Fruit fly (Drosophila melanogaster): ENCODE data around the gene sNPF.

The sNPF gene

DNA sequence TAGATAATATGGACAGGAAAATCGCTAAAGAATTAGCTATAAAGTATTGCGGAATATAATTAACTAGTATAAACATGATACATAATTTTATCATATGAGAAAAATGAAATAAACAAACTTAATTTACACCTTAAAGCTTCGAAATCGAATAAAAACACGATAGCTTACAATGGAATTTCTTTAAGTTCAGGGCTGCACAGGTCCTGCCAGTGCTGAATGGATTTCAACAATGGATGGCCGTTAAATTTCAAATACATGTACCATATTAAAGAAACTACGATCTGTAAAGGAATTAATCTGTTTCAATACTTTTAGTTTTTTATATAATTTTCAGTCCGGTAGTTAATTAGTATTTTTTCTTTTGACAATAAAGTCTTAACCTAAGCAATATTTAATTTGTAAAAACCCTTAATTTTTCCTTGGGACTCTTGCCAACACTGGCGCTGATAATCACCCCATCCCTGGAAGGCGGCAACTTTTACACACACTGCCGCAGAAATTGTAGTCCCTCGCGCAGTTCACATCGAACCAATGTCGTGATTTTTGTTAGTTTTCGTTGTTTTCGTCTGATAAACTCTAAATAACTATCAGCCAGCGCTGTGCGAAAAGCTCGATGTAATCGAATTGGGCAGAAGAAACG, 33.4 kb downstream of the sNPF start, which contains the start of the genes barr and lok (continued):
- TF ChIP-seq CG33213 (GFP tag; optimal IDR thresholded peaks at IDR 0.05) (peak; percentile 10), pfk (GFP tag; optimal IDR thresholded peaks at IDR 0.05) (no peak), Max (GFP tag; optimal IDR thresholded peaks at IDR 0.05) (peak; percentile 23), Nf-YB (GFP tag; optimal IDR thresholded peaks at IDR 0.05) (no peak), Camta (GFP tag; optimal IDR thresholded peaks at IDR 0.05) (peak; percentile 55), B-H2 (GFP tag; optimal IDR thresholded peaks at IDR 0.05) (no peak), run (tag; optimal IDR thresholded peaks at IDR 0.05) (no peak), toy (GFP tag; IDR thresholded peaks at IDR 0.05) (no peak), gfzf (GFP tag; optimal IDR thresholded peaks at IDR 0.05) (peak; percentile 21), CG13123 (GFP tag; optimal IDR thresholded peaks at IDR 0.05) (no peak), CG16863 (GFP tag; optimal IDR thresholded peaks at IDR 0.05) (peak; percentile 42), chif (GFP tag; optimal IDR thresholded peaks at IDR 0.05) (peak; percentile 10 to 65), CG43689 (GFP tag; IDR thresholded peaks at IDR 0.05) (no peak), ranshi (GFP tag; IDR thresholded peaks at IDR 0.05) (no peak), H15 (GFP tag; IDR thresholded peaks at IDR 0.05) (no peak), CG14441 (GFP tag; IDR thresholded peaks at IDR 0.05) (peak; percentile 54), bbx (GFP tag; IDR thresholded peaks at IDR 0.05; ENCODE audit: partially characterized antibody) (no peak), Ssrp (tag; optimal IDR thresholded peaks at IDR 0.05) (peak; percentile 49), CG17802 (tag; optimal IDR thresholded peaks at IDR 0.05) (peak; percentile 3), pita (GFP tag; optimal IDR thresholded peaks at IDR 0.05) (no peak), gcm (GFP tag; optimal IDR thresholded peaks at IDR 0.05) (no peak), inv (GFP tag; IDR thresholded peaks at IDR 0.05; ENCODE audit: partially characterized antibody) (no peak), HHEX (GFP tag; optimal IDR thresholded peaks at IDR 0.05) (no peak), CG16813 (GFP tag; IDR thresholded peaks at IDR 0.05; ENCODE audit: partially characterized antibody) (no peak), CrebB (tag; optimal IDR thresholded peaks at IDR 0.05) (no peak), CG4707 (GFP tag; optimal IDR thresholded peaks at IDR 0.05) (no peak), Six4 (GFP tag; optimal IDR thresholded peaks at IDR 0.05) (peak; percentile 7), croc (GFP tag; conservative IDR thresholded peaks at IDR 0.05) (peak; percentile 28; the same call in 2 of the 3 replicates), fd96Cb (tag; optimal IDR thresholded peaks at IDR 0.05) (peak; percentile 19), sens (GFP tag) (peak; percentile 88), eve (GFP tag; optimal IDR thresholded peaks at IDR 0.05) (no peak), Hmx (GFP tag; optimal IDR thresholded peaks at IDR 0.05) (peak; percentile 16), CG32772 (GFP tag; IDR thresholded peaks at IDR 0.05) (0 out of 2 replicates have a peak, but pooled peaks have one; percentile 6), CG11560 (tag; IDR thresholded peaks at IDR 0.05) (no peak), CG9609 (GFP tag; optimal IDR thresholded peaks at IDR 0.05) (peak; percentile 30), salm (tag; optimal IDR thresholded peaks at IDR 0.05) (no peak), CG10431 (GFP tag; optimal IDR thresholded peaks at IDR 0.05) (peak; percentile 28), CG31388 (GFP tag; optimal IDR thresholded peaks at IDR 0.05) (peak; percentile 12), CG7372 (GFP tag; IDR thresholded peaks at IDR 0.05) (peak; percentile 12; the same call in 1 of the 2 replicates), unc-4 (GFP tag; IDR thresholded peaks at IDR 0.05; ENCODE audit: partially characterized antibody) (no peak), ssp (GFP tag; IDR thresholded peaks at IDR 0.05) (peak; percentile 43; the same call in 1 of the 2 replicates), luna (GFP tag; optimal IDR thresholded peaks at IDR 0.05) (no peak), ci (GFP tag; IDR thresholded peaks at IDR 0.05) (0 out of 3 replicates have a peak, but pooled peaks have one; percentile 10), CG15479 (GFP tag; optimal IDR thresholded peaks at IDR 0.05) (no peak), Ptx1 (GFP tag; IDR thresholded peaks at IDR 0.05) (peak; percentile 61; the same call in 1 of the 2 replicates), fru (optimal IDR thresholded peaks at IDR 0.05) (no peak), Sox100B (GFP tag; optimal IDR thresholded peaks at IDR 0.05) (no peak), CG13894 (tag; optimal IDR thresholded peaks at IDR 0.05) (no peak), org-1 (GFP tag; optimal IDR thresholded peaks at IDR 0.05) (no peak), dpn (GFP tag; optimal IDR thresholded peaks at IDR 0.05) (peak; percentile 43 to 63)

Measured in whole organism, embryonic.